Worm (Caenorhabditis elegans) whole organism, L2 larva: ENCODE results near the gene F40G12.11.
"Not testable (repeated sequence)": the region's sequence is repeated elsewhere in the genome, so short reads cannot be mapped to it uniquely, and the experiment has no call there.

Experiments used
- C34F6.9 ChIP-seq: fragments of 150-350 bp; optimal IDR thresholded peaks from 2 replicates; lab custom pipeline; 2014; ENCODE audit warnings: missing biosample characterization, missing genetic modification characterization
- R02D3.7 ChIP-seq: fragments of 150-350 bp; optimal IDR thresholded peaks from 2 replicates; lab custom pipeline; 2014; ENCODE audit warnings: missing biosample characterization, missing genetic modification characterization
- Y55F3AM.14 ChIP-seq: fragments of 200-800 bp; sonication (Bioruptor generic); optimal IDR thresholded peaks from 2 replicates; lab custom pipeline; 2018; ENCODE audit warnings: mild to moderate bottlenecking, missing genetic modification characterization, missing compliant biosample characterization
- ZK546.5 ChIP-seq: sonication (generic microtip); optimal IDR thresholded peaks from 2 replicates; lab custom pipeline; 2017; ENCODE audit warnings: missing biosample characterization, missing genetic modification characterization
- alr-1 ChIP-seq: fragments of 150-350 bp; optimal IDR thresholded peaks from 2 replicates; lab custom pipeline; 2014; ENCODE audit warnings: missing biosample characterization, missing genetic modification characterization
- aly-2 ChIP-seq: fragments of 150-350 bp; optimal IDR thresholded peaks from 2 replicates; lab custom pipeline; 2014; ENCODE audit warnings: missing biosample characterization, missing genetic modification characterization
- ceh-16 ChIP-seq: fragments of 150-350 bp; optimal IDR thresholded peaks from 2 replicates; lab custom pipeline; 2014; ENCODE audit warnings: missing biosample characterization, missing genetic modification characterization
- ceh-82 ChIP-seq: fragments of 150-350 bp; optimal IDR thresholded peaks from 2 replicates; lab custom pipeline; 2014; ENCODE audit warnings: missing biosample characterization, missing genetic modification characterization
- crh-2 ChIP-seq: sonication (generic microtip); optimal IDR thresholded peaks from 2 replicates; lab custom pipeline; 2017; ENCODE audit warnings: missing biosample characterization, missing genetic modification characterization
- dmd-4 ChIP-seq: sonication (generic microtip); optimal IDR thresholded peaks from 2 replicates; lab custom pipeline; 2017; ENCODE audit warnings: missing biosample characterization, missing genetic modification characterization
- egl-27 ChIP-seq: sonication (generic microtip); optimal IDR thresholded peaks from 3 replicates; lab custom pipeline; 2017; ENCODE audit warnings: missing biosample characterization, missing genetic modification reagents, missing genetic modification characterization
- elt-3 ChIP-seq: sonication (generic microtip); optimal IDR thresholded peaks from 2 replicates; lab custom pipeline; 2017; ENCODE audit warnings: missing biosample characterization, missing genetic modification characterization
- gmeb-1 ChIP-seq: fragments of 150-350 bp; optimal IDR thresholded peaks from 2 replicates; lab custom pipeline; 2014; ENCODE audit warnings: missing biosample characterization, missing genetic modification characterization
- lin-11 ChIP-seq: fragments of 150-350 bp; sonication (generic microtip); optimal IDR thresholded peaks from 2 replicates; lab custom pipeline; 2014; ENCODE audit warnings: missing biosample characterization, missing genetic modification characterization, inconsistent platforms, mixed read lengths
- lin-13 ChIP-seq: fragments of 150-350 bp; optimal IDR thresholded peaks from 2 replicates; lab custom pipeline; 2014; ENCODE audit warnings: missing biosample characterization, missing genetic modification reagents, missing genetic modification characterization
- lin-39 ChIP-seq: fragments of 150-350 bp; optimal IDR thresholded peaks from 2 replicates; lab custom pipeline; 2014; ENCODE audit warnings: missing biosample characterization, missing genetic modification reagents, missing genetic modification characterization
- lsy-2 ChIP-seq, 2 experiments: fragments of 150-350 bp in 1 of 2; sonication (generic microtip) in 1 of 2; optimal IDR thresholded peaks; 2 replicates each; lab custom pipeline; 2014 to 2017; ENCODE audit warnings: missing biosample characterization in 2 of 2, missing genetic modification characterization in 2 of 2
- mab-5 ChIP-seq: fragments of 150-350 bp; optimal IDR thresholded peaks from 2 replicates; lab custom pipeline; 2014; ENCODE audit warnings: missing biosample characterization, missing genetic modification characterization
- mbf-1 ChIP-seq: sonication (generic microtip); optimal IDR thresholded peaks from 2 replicates; lab custom pipeline; 2017; ENCODE audit warnings: missing biosample characterization, missing genetic modification characterization
- mdl-1 ChIP-seq, 2 experiments: fragments of 150-350 bp in 1 of 2; sonication (generic microtip) in 1 of 2; optimal IDR thresholded peaks; 2 replicates each; lab custom pipeline; 2017; ENCODE audit warnings: missing biosample characterization in 2 of 2, missing genetic modification characterization in 2 of 2
- nhr-10 ChIP-seq: sonication (generic microtip); optimal IDR thresholded peaks from 2 replicates; lab custom pipeline; 2017; ENCODE audit warnings: missing biosample characterization, missing genetic modification characterization
- nhr-129 ChIP-seq: fragments of 150-350 bp; optimal IDR thresholded peaks from 2 replicates; lab custom pipeline; 2014; ENCODE audit warnings: missing biosample characterization, missing genetic modification characterization
- nhr-21 ChIP-seq: fragments of 150-350 bp; optimal IDR thresholded peaks from 2 replicates; lab custom pipeline; 2014; ENCODE audit warnings: missing biosample characterization, missing genetic modification characterization
- nhr-23 ChIP-seq: fragments of 150-350 bp; optimal IDR thresholded peaks from 2 replicates; lab custom pipeline; 2014; ENCODE audit warnings: missing biosample characterization, missing genetic modification reagents, missing genetic modification characterization
- nhr-25 ChIP-seq: fragments of 150-350 bp; sonication (generic microtip); optimal IDR thresholded peaks from 3 replicates; lab custom pipeline; 2014; ENCODE audit warnings: missing biosample characterization, missing genetic modification characterization
- nhr-6 ChIP-seq: fragments of 150-350 bp; optimal IDR thresholded peaks from 2 replicates; lab custom pipeline; 2014; ENCODE audit warnings: missing biosample characterization, missing genetic modification characterization
- nhr-77 ChIP-seq: fragments of 150-350 bp; optimal IDR thresholded peaks from 2 replicates; lab custom pipeline; 2014; ENCODE audit warnings: missing biosample characterization, missing genetic modification characterization
- peb-1 ChIP-seq: fragments of 150-350 bp; optimal IDR thresholded peaks from 2 replicates; lab custom pipeline; 2014; ENCODE audit warnings: missing biosample characterization, missing genetic modification characterization
- sem-4 ChIP-seq: fragments of 150-350 bp; optimal IDR thresholded peaks from 2 replicates; lab custom pipeline; 2014; ENCODE audit warnings: missing biosample characterization, missing genetic modification reagents, missing genetic modification characterization
- skn-1 ChIP-seq: sonication (generic microtip); optimal IDR thresholded peaks from 2 replicates; lab custom pipeline; 2017; ENCODE audit warnings: missing biosample characterization, missing genetic modification characterization
- sma-3 ChIP-seq: sonication (generic microtip); optimal IDR thresholded peaks from 2 replicates; lab custom pipeline; 2016; ENCODE audit warnings: missing genetic modification reagents, missing genetic modification characterization, missing compliant biosample characterization
- snpc-4 ChIP-seq: fragments of 150-350 bp; optimal IDR thresholded peaks from 2 replicates; lab custom pipeline; 2014; ENCODE audit warnings: missing biosample characterization, missing genetic modification characterization
- unc-39 ChIP-seq: fragments of 150-350 bp; optimal IDR thresholded peaks from 2 replicates; lab custom pipeline; 2014; ENCODE audit warnings: missing biosample characterization, missing genetic modification characterization
- unc-55 ChIP-seq: fragments of 150-350 bp; sonication (generic microtip); optimal IDR thresholded peaks from 3 replicates; lab custom pipeline; 2014; ENCODE audit warnings: missing biosample characterization, missing genetic modification reagents, missing genetic modification characterization
- ztf-1 ChIP-seq: fragments of 200-800 bp; sonication (Bioruptor generic); conservative IDR thresholded peaks from 2 replicates; pipeline ENCODE4 v1.3.6; 2022; ENCODE audit warnings: missing genetic modification characterization, missing compliant biosample characterization
- ztf-11 ChIP-seq: sonication (generic microtip); optimal IDR thresholded peaks from 2 replicates; lab custom pipeline; 2017; ENCODE audit warnings: missing biosample characterization, missing genetic modification characterization

Gene F40G12.11

ce11 chrV:14267326-14267942, 18.5 kb upstream of the F40G12.11 start:
- TF ChIP-seq ceh-16 (tag; lab: Kevin White, UChicago) (no peak), mbf-1 (tag; lab: Kevin White, UChicago) (no peak), snpc-4 (tag; lab: Kevin White, UChicago) (peak; percentile 22)

DNA sequence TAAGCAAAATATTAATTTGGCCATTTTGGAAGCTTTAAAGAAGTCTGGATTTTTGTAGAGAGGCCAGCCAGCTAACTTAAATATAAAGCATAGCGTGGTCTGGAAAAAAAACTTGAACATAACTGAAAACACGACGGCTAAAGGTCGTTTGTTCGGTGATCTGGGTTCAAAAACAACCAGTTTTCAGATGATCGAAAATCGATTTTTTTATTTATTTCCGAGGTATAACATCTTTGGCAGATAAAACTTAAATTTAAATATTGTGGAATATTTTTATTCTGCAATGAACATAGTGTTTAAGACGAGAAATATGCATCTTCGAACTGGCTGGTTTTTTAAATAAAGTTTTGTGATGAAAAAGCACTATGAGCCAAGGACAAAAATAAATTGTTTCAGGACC, 17.4 kb upstream of the F40G12.11 start, which contains the start of gene F40G12.4:
Gene F40G12.4, minus strand, starts transcription at position 101 of the 400 bp plus-strand sequence.
- no peak for TF ChIP-seq nhr-23 (tag; lab: Kevin White, UChicago)
- TF ChIP-seq mab-5 = no peak
- TF ChIP-seq nhr-25 = no peak
- TF ChIP-seq nhr-6 = no peak
- TF ChIP-seq elt-3 (tag; lab: Kevin White, UChicago) = no peak
- no peak for TF ChIP-seq ztf-1 (GFP tag; lab: Robert Waterston, UW)
- no peak for TF ChIP-seq Y55F3AM.14 (GFP tag; lab: Kevin White, UChicago)
- no peak for TF ChIP-seq aly-2 (tag; lab: Kevin White, UChicago)
- TF ChIP-seq ztf-11 (tag; lab: Kevin White, UChicago) = no peak
- TF ChIP-seq peb-1 = no peak
- TF ChIP-seq crh-2 = no peak
- TF ChIP-seq lin-11 = no peak
- no peak for TF ChIP-seq R02D3.7 (tag; lab: Kevin White, UChicago)
- no peak for TF ChIP-seq nhr-10 (tag; lab: Kevin White, UChicago)
- TF ChIP-seq C34F6.9 (tag; lab: Kevin White, UChicago) = no peak
- TF ChIP-seq nhr-21 (tag; lab: Kevin White, UChicago) = no peak

- no peak for TF ChIP-seq nhr-21 (tag; lab: Kevin White, UChicago)
- TF ChIP-seq nhr-129 (tag; lab: Kevin White, UChicago) = no peak
- no peak for TF ChIP-seq lin-13
- no peak for TF ChIP-seq egl-27
- TF ChIP-seq ceh-82 (tag; lab: Kevin White, UChicago) = no peak
- TF ChIP-seq alr-1 = no peak
- no peak for TF ChIP-seq ceh-16 (tag; lab: Kevin White, UChicago)
- TF ChIP-seq nhr-25 = no peak
- no peak for TF ChIP-seq unc-39 (tag; lab: Kevin White, UChicago)
- TF ChIP-seq lsy-2 (tag; optimal IDR thresholded peaks at IDR 0.05; lab: Kevin White, UChicago) = no peak
Observed at ce11 chrV:14270729-14271128, 15.2 kb upstream of the F40G12.11 start, which contains the start of gene F40G12.5. Gene F40G12.5 (minus strand): TSS chrV:14270829.

ce11 chrV:14273019-14273418, 13.0 kb upstream of the F40G12.11 start, which contains the start of gene F40G12.6:
Gene F40G12.6 (minus strand): TSS chrV:14273119.
- TF ChIP-seq peb-1 = no peak
- TF ChIP-seq nhr-10 (tag; lab: Kevin White, UChicago) = no peak
- no peak for TF ChIP-seq aly-2 (tag; lab: Kevin White, UChicago)
- no peak for TF ChIP-seq gmeb-1
- TF ChIP-seq elt-3 (tag; lab: Kevin White, UChicago) = no peak
- no peak for TF ChIP-seq nhr-21 (tag; lab: Kevin White, UChicago)
- TF ChIP-seq skn-1 (tag; lab: Kevin White, UChicago) = no peak
- TF ChIP-seq unc-55 (GFP tag; lab: Kevin White, UChicago) = no peak

DNA sequence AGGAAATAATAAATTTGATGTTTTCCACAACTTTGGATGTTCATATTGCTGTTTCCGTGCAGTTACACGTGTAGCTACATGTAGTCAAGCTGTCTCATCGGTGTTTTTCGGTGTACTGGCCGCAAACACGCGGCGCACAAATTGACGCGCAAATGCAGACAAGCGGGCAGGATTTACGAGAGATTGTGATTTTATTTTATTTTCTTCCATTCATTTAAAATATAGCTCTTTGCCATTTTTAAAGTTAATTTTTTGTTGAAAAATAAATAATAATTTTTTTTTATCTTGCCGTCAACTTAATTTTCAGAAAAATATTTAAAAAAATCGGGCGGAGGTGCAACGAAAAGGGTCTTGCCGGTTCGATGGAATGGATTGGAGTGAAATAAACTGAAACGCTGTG, 11.7 kb upstream of the F40G12.11 start, which contains the start of gene F40G12.7:
Gene F40G12.7, plus strand, starts transcription at position 301 of the 400 bp plus-strand sequence.
- not testable (repeated sequence) for TF ChIP-seq sem-4; nhr-23 (tag; lab: Kevin White, UChicago); ztf-11 (tag; lab: Kevin White, UChicago)

DNA sequence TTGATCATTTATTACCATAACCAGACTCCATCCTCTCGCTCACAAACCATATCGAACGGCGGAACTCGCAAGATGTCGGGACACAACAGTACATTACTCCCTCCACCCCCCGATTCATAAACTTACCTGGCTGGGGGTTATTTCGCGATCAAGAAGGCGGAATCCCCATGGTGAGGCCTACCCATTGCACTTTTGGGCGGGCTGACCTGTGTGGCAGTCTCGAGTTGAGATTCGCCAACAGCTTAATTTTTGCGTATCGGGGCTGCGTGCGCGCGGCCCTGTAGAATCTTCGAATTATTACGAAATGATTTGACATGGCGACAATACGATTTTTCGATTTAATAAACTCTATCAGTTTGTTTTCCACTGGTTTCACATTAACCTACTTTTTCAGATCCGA, 8.5 kb upstream of the F40G12.11 start:
- TF ChIP-seq snpc-4 (tag; lab: Kevin White, UChicago) = peak; percentile 38
- TF ChIP-seq, all 48 proteins: peak for 1; not testable (repeated sequence) for 47

DNA sequence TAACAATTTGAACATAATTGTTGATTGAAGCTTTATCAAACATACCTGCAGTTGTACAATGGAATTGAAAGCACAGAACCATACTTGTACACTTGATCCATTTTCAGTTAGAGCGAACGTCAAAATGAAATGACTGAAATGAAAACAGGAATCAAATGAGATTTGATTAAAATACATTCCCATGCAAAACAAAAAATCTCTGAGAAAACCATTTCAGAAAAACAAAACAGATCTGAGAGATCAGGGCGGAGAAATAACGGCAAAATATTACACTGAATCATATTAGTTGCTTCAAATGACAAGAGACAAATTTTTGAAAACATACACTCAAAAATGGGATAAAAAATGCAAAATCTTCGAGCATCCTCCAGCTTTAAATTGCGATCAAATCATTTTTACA, 6.2 kb upstream of the F40G12.11 start, which contains the start of gene srt-33:
Gene srt-33, minus strand, starts transcription at position 101 of the 400 bp plus-strand sequence.
- no peak for TF ChIP-seq lsy-2 (tag; optimal IDR thresholded peaks at IDR 0.05; lab: Kevin White, UChicago)
- TF ChIP-seq egl-27 = no peak
- TF ChIP-seq lin-39 = no peak
- TF ChIP-seq aly-2 (tag; lab: Kevin White, UChicago) = no peak
- no peak for TF ChIP-seq dmd-4 (tag; lab: Kevin White, UChicago)
- TF ChIP-seq nhr-77 (tag; lab: Kevin White, UChicago) = no peak
- TF ChIP-seq ZK546.5 (tag; lab: Kevin White, UChicago) = no peak
- no peak for TF ChIP-seq mdl-1 (tag; optimal IDR thresholded peaks at IDR 0.05; lab: Kevin White, UChicago)
- no peak for TF ChIP-seq skn-1 (tag; lab: Kevin White, UChicago)
- no peak for TF ChIP-seq elt-3 (tag; lab: Kevin White, UChicago)
- no peak for TF ChIP-seq sma-3 (GFP tag; lab: Kevin White, UChicago)
- no peak for TF ChIP-seq R02D3.7 (tag; lab: Kevin White, UChicago)
- no peak for TF ChIP-seq mab-5
- no peak for TF ChIP-seq nhr-10 (tag; lab: Kevin White, UChicago)
- no peak for TF ChIP-seq unc-55 (GFP tag; lab: Kevin White, UChicago)
- no peak for TF ChIP-seq ceh-16 (tag; lab: Kevin White, UChicago)
- TF ChIP-seq, all 48 proteins: peak for 0
